Worm (Caenorhabditis elegans) whole organism, young adult: ENCODE results near the gene F22E5.13.

Source experiments
- B0336.3 ChIP-seq: fragments of 200-800 bp; sonication (Bioruptor generic); IDR thresholded peaks from 2 replicates; pipeline ENCODE4 v1.3.6; 2022; ENCODE audit warnings: missing genetic modification characterization, missing compliant biosample characterization
- C17E4.6 ChIP-seq: fragments of 200-800 bp; sonication (Bioruptor generic); IDR thresholded peaks from 2 replicates; pipeline ENCODE4 v1.3.6; 2022; ENCODE audit warnings: missing genetic modification reagents, missing genetic modification characterization, missing compliant biosample characterization
- D2030.7 ChIP-seq: fragments of 200-800 bp; sonication (Bioruptor generic); IDR thresholded peaks from 2 replicates; pipeline ENCODE4 v1.3.6; 2022; ENCODE audit warnings: missing genetic modification reagents, missing genetic modification characterization, missing compliant biosample characterization
- F10E7.11 ChIP-seq: sonication (generic microtip); optimal IDR thresholded peaks from 2 replicates; lab custom pipeline; 2017; ENCODE audit warnings: mild to moderate bottlenecking, missing genetic modification characterization, moderate library complexity, missing compliant biosample characterization
- F23B12.7 ChIP-seq: sonication (generic microtip); optimal IDR thresholded peaks from 2 replicates; lab custom pipeline; 2017; ENCODE audit warnings: missing genetic modification characterization, mild to moderate bottlenecking, missing compliant biosample characterization, antibody characterized with exemption, moderate library complexity; ENCODE audit not compliant: insufficient read depth
- F33H1.4 ChIP-seq: fragments of 200-800 bp; sonication (Bioruptor generic); IDR thresholded peaks from 2 replicates; pipeline ENCODE4 v1.3.6; 2022; ENCODE audit warnings: missing genetic modification reagents, missing genetic modification characterization, missing compliant biosample characterization
- F37B4.10 ChIP-seq: fragments of 200-800 bp; sonication (Bioruptor generic); IDR thresholded peaks from 2 replicates; pipeline ENCODE4 v1.3.6; 2022; ENCODE audit warnings: missing genetic modification characterization, missing compliant biosample characterization
- K12H6.12 ChIP-seq: fragments of 200-800 bp; sonication (Bioruptor generic); optimal IDR thresholded peaks from 2 replicates; lab custom pipeline; 2018; ENCODE audit warnings: mild to moderate bottlenecking, missing genetic modification characterization, missing compliant biosample characterization
- Y53G8AR.9 ChIP-seq: fragments of 200-800 bp; sonication (Bioruptor generic); conservative IDR thresholded peaks from 2 replicates; pipeline ENCODE4 v1.3.6; 2022; ENCODE audit warnings: missing genetic modification reagents, missing genetic modification characterization, missing compliant biosample characterization
- Y67H2A.10 ChIP-seq: fragments of 200-800 bp; sonication (Bioruptor generic); conservative IDR thresholded peaks from 2 replicates; pipeline ENCODE4 v1.3.6; 2022; ENCODE audit warnings: missing genetic modification reagents, missing genetic modification characterization, missing compliant biosample characterization
- Y79H2A.3 ChIP-seq: fragments of 200-800 bp; sonication (Bioruptor generic); conservative IDR thresholded peaks from 2 replicates; pipeline ENCODE4 v1.3.6; 2022; ENCODE audit warnings: missing genetic modification reagents, missing genetic modification characterization, missing compliant biosample characterization
- ZK185.1 ChIP-seq: sonication (generic microtip); optimal IDR thresholded peaks from 2 replicates; lab custom pipeline; 2016; ENCODE audit warnings: mild to moderate bottlenecking, missing genetic modification characterization, missing compliant biosample characterization; ENCODE audit not compliant: poor library complexity, severe bottlenecking
- akir-1 ChIP-seq: fragments of 200-800 bp; sonication (Bioruptor generic); optimal IDR thresholded peaks from 2 replicates; lab custom pipeline; 2018; ENCODE audit warnings: mild to moderate bottlenecking, missing genetic modification characterization, moderate library complexity, missing compliant biosample characterization
- attf-3 ChIP-seq: fragments of 200-800 bp; sonication (Bioruptor generic); conservative IDR thresholded peaks from 2 replicates; pipeline ENCODE4 v1.3.6; 2022; ENCODE audit warnings: missing genetic modification reagents, missing genetic modification characterization, missing compliant biosample characterization
- attf-5 ChIP-seq: fragments of 200-800 bp; sonication (Bioruptor generic); optimal IDR thresholded peaks from 2 replicates; lab custom pipeline; 2018; ENCODE audit warnings: mild to moderate bottlenecking, missing genetic modification characterization, missing compliant biosample characterization
- attf-6 ChIP-seq: fragments of 200-800 bp; sonication (Bioruptor generic); IDR thresholded peaks from 2 replicates; pipeline ENCODE4 v1.3.6; 2022; ENCODE audit warnings: missing genetic modification reagents, missing genetic modification characterization, missing compliant biosample characterization
- bed-1 ChIP-seq: fragments of 200-800 bp; sonication (Bioruptor generic); IDR thresholded peaks from 2 replicates; pipeline ENCODE4 v1.3.6; 2022; ENCODE audit warnings: missing genetic modification reagents, missing genetic modification characterization, missing compliant biosample characterization
- cebp-1 ChIP-seq, 2 experiments: fragments of 200-800 bp in 1 of 2; sonication (Bioruptor generic) in 1 of 2; sonication (generic microtip) in 1 of 2; IDR thresholded peaks in 1 of 2; optimal IDR thresholded peaks in 1 of 2; 2 replicates each; pipeline versions ENCODE4 v1.3.6 to Lab custom; 2017 to 2022; ENCODE audit warnings: missing compliant biosample characterization in 2 of 2, missing genetic modification characterization in 2 of 2, mild to moderate bottlenecking in 1 of 2, missing genetic modification reagents in 1 of 2, moderate library complexity in 1 of 2
- cebp-2 ChIP-seq: fragments of 200-800 bp; sonication (Bioruptor generic); IDR thresholded peaks from 2 replicates; pipeline ENCODE4 v1.3.6; 2022; ENCODE audit warnings: missing genetic modification characterization, missing compliant biosample characterization
- ceh-27 ChIP-seq: fragments of 200-800 bp; sonication (Bioruptor generic); optimal IDR thresholded peaks from 2 replicates; lab custom pipeline; 2018; ENCODE audit warnings: mild to moderate bottlenecking, missing genetic modification characterization, moderate library complexity, missing compliant biosample characterization
- ceh-40 ChIP-seq: fragments of 200-800 bp; sonication (Bioruptor generic); IDR thresholded peaks from 2 replicates; pipeline ENCODE4 v1.3.6; 2022; ENCODE audit warnings: missing genetic modification characterization, missing compliant biosample characterization
- ceh-58 ChIP-seq: fragments of 200-800 bp; sonication (Bioruptor generic); IDR thresholded peaks from 2 replicates; pipeline ENCODE4 v1.3.6; 2022; ENCODE audit warnings: missing genetic modification characterization, missing compliant biosample characterization
- chd-7 ChIP-seq: sonication (generic microtip); optimal IDR thresholded peaks from 2 replicates; lab custom pipeline; 2016; ENCODE audit warnings: mild to moderate bottlenecking, missing genetic modification characterization, moderate library complexity, missing compliant biosample characterization
- die-1 ChIP-seq: sonication (generic microtip); optimal IDR thresholded peaks from 2 replicates; lab custom pipeline; 2016; ENCODE audit warnings: missing genotype, mild to moderate bottlenecking, missing genetic modification characterization, missing compliant biosample characterization
- dox-1 ChIP-seq: fragments of 200-800 bp; sonication (Bioruptor generic); IDR thresholded peaks from 2 replicates; pipeline ENCODE4 v1.3.6; 2022; ENCODE audit warnings: missing genetic modification reagents, missing genetic modification characterization, missing compliant biosample characterization
- egrh-3 ChIP-seq: fragments of 200-800 bp; sonication (Bioruptor generic); IDR thresholded peaks from 2 replicates; pipeline ENCODE4 v1.3.6; 2022; ENCODE audit warnings: missing genetic modification reagents, missing genetic modification characterization, missing compliant biosample characterization
- hlh-12 ChIP-seq: sonication (generic microtip); optimal IDR thresholded peaks from 2 replicates; lab custom pipeline; 2016; ENCODE audit warnings: missing genetic modification characterization, missing compliant biosample characterization
- hmg-1.2 ChIP-seq: fragments of 200-800 bp; sonication (Bioruptor generic); IDR thresholded peaks from 2 replicates; pipeline ENCODE4 v1.3.6; 2022; ENCODE audit warnings: missing genetic modification reagents, missing genetic modification characterization, missing compliant biosample characterization
- lin-35 ChIP-seq, 3 experiments: fragments of 150-350 bp in 2 of 3; sonication (generic microtip) in 1 of 3; optimal IDR thresholded peaks; 2 replicates each; lab custom pipeline; 2014 to 2018; ENCODE audit warnings: missing biosample characterization in 3 of 3, missing genetic modification characterization in 3 of 3, missing genetic modification reagents in 3 of 3
- lir-1 ChIP-seq: fragments of 200-800 bp; sonication (Bioruptor generic); conservative IDR thresholded peaks from 2 replicates; pipeline ENCODE4 v1.3.6; 2022; ENCODE audit warnings: missing genetic modification reagents, missing genetic modification characterization, missing compliant biosample characterization
- lsy-27 ChIP-seq: sonication (generic microtip); optimal IDR thresholded peaks from 2 replicates; lab custom pipeline; 2017; ENCODE audit warnings: missing genetic modification characterization, mild to moderate bottlenecking, missing compliant biosample characterization, antibody characterized with exemption, missing genotype, borderline replicate concordance; ENCODE audit not compliant: insufficient read depth
- madf-6 ChIP-seq: fragments of 200-800 bp; sonication (Bioruptor generic); IDR thresholded peaks from 2 replicates; pipeline ENCODE4 v1.3.6; 2022; ENCODE audit warnings: missing genetic modification reagents, missing genetic modification characterization, missing compliant biosample characterization
- madf-8 ChIP-seq: fragments of 200-800 bp; sonication (Bioruptor generic); conservative IDR thresholded peaks from 2 replicates; pipeline ENCODE4 v1.3.6; 2022; ENCODE audit warnings: missing genetic modification reagents, missing genetic modification characterization, missing compliant biosample characterization
- mcd-1 ChIP-seq: fragments of 200-800 bp; sonication (Bioruptor generic); IDR thresholded peaks from 2 replicates; pipeline ENCODE4 v1.3.6; 2022; ENCODE audit warnings: missing genetic modification reagents, missing genetic modification characterization, missing compliant biosample characterization
- mel-28 ChIP-seq: sonication (generic microtip); optimal IDR thresholded peaks from 2 replicates; lab custom pipeline; 2016; ENCODE audit warnings: borderline replicate concordance, mild to moderate bottlenecking, missing genetic modification characterization, missing compliant biosample characterization
- mes-4 ChIP-seq: sonication (generic microtip); optimal IDR thresholded peaks from 2 replicates; lab custom pipeline; 2016; ENCODE audit warnings: missing genotype, missing genetic modification characterization, missing compliant biosample characterization
- mxl-1 ChIP-seq: sonication (generic microtip); optimal IDR thresholded peaks from 2 replicates; lab custom pipeline; 2016; ENCODE audit warnings: missing genetic modification characterization, missing compliant biosample characterization
- nfya-1 ChIP-seq: sonication (generic microtip); optimal IDR thresholded peaks from 2 replicates; lab custom pipeline; 2017; ENCODE audit warnings: antibody characterized with exemption, missing compliant biosample characterization, missing genetic modification characterization, borderline replicate concordance; ENCODE audit not compliant: insufficient read depth
- pha-4 ChIP-seq: fragments of 150-350 bp; sonication (generic microtip); optimal IDR thresholded peaks from 2 replicates; lab custom pipeline; 2014; ENCODE audit warnings: missing biosample characterization, missing genetic modification reagents, missing genetic modification characterization
- sdz-38 ChIP-seq: sonication (generic microtip); optimal IDR thresholded peaks from 2 replicates; lab custom pipeline; 2016; ENCODE audit warnings: missing genotype, missing genetic modification characterization, missing compliant biosample characterization
- snpc-1.1 ChIP-seq: sonication (generic microtip); optimal IDR thresholded peaks from 2 replicates; lab custom pipeline; 2017; ENCODE audit warnings: missing genetic modification characterization, mild to moderate bottlenecking, missing compliant biosample characterization, antibody characterized with exemption, moderate library complexity, missing genotype, missing genetic modification reagents; ENCODE audit not compliant: insufficient read depth
- tbp1 ChIP-seq: fragments of 200-800 bp; sonication (Bioruptor generic); optimal IDR thresholded peaks from 2 replicates; lab custom pipeline; 2018; ENCODE audit warnings: mild to moderate bottlenecking, missing genetic modification characterization, missing compliant biosample characterization
- unc-62 ChIP-seq: fragments of 150-350 bp; optimal IDR thresholded peaks from 2 replicates; lab custom pipeline; 2014; ENCODE audit warnings: missing biosample characterization, missing genetic modification reagents, missing genetic modification characterization
- ztf-22 ChIP-seq: fragments of 200-800 bp; sonication (Bioruptor generic); optimal IDR thresholded peaks from 2 replicates; lab custom pipeline; 2018; ENCODE audit warnings: mild to moderate bottlenecking, missing genetic modification characterization, moderate library complexity, missing compliant biosample characterization
- ztf-25 ChIP-seq: fragments of 200-800 bp; sonication (Bioruptor generic); IDR thresholded peaks from 2 replicates; pipeline ENCODE4 v1.3.6; 2022; ENCODE audit warnings: missing genetic modification reagents, missing genetic modification characterization, missing compliant biosample characterization

F22E5.13 gene

DNA sequence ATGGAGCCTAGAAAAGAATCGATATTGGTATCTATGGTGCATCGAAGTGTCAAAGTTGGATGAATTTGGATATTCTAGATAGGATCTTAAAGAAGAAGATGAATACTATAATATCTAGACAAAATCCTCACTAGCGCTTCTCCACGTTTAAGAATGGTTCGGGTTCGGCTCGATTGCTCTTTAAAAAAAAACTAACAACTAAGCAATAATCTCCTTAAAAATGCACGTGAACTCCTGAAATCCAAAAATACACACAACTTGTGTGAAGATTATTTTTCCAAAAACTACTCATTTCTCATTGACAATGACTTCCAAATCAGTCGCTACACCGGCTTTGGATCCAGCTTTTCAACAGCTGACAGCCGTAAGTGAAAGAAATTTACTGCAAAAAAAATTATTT is 18.3 kb downstream of the F22E5.13 start, which contains the start of gene D2062.1:
TSS of gene D2062.1 (plus strand) at position 301 of the 400 bp plus-strand sequence.
- TF ChIP-seq madf-6: no peak
- no peak for TF ChIP-seq cebp-2
- no peak for TF ChIP-seq ceh-58 (GFP tag; lab: Robert Waterston, UW)
- no peak for TF ChIP-seq sdz-38
- TF ChIP-seq C17E4.6 (GFP tag; lab: Robert Waterston, UW): no peak
- no peak for TF ChIP-seq ztf-25
- no peak for TF ChIP-seq akir-1 (GFP tag; lab: Kevin White, UChicago)
- TF ChIP-seq mel-28 (tag; lab: Kevin White, UChicago): no peak
- TF ChIP-seq attf-6: no peak
- TF ChIP-seq F23B12.7 (tag; lab: Kevin White, UChicago): no peak
- TF ChIP-seq mxl-1 (tag; lab: Kevin White, UChicago): no peak
- TF ChIP-seq attf-3 (GFP tag; lab: Robert Waterston, UW): no peak
- TF ChIP-seq lir-1 (GFP tag; lab: Robert Waterston, UW): no peak
- TF ChIP-seq tbp1 (GFP tag; lab: Kevin White, UChicago): no peak
- no peak for TF ChIP-seq snpc-1.1 (tag; lab: Kevin White, UChicago)
- TF ChIP-seq, all 124 proteins: peak for 0

DNA sequence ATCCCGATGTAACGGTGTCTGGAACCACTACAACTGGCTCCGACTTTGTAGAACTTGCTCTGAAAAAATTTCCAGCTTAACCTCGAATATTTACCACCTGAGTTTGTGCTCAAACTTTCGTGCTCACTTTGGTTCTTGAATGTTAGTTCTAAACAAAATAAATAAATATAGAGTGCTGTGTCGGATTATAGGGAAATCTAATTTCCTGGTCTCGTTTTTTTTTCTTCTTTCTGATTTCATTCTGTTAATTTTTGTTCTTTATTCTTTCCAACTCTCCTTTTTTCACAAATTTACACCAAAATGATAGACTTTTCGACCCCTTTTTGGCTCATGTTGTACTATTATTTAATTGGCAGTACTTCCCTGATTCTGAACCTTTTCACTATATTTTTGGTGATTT is 20.2 kb downstream of the F22E5.13 start, which contains the start of gene sri-37:
TSS of gene sri-37 (plus strand) at position 301 of the 400 bp plus-strand sequence.
- no peak for TF ChIP-seq ceh-27 (GFP tag; lab: Kevin White, UChicago)
- no peak for TF ChIP-seq Y53G8AR.9 (GFP tag; lab: Robert Waterston, UW)
- TF ChIP-seq Y67H2A.10: no peak
- no peak for TF ChIP-seq dox-1 (GFP tag; lab: Robert Waterston, UW)
- TF ChIP-seq madf-8 (GFP tag; lab: Robert Waterston, UW): no peak
- no peak for TF ChIP-seq die-1
- no peak for TF ChIP-seq K12H6.12 (tag; lab: Kevin White, UChicago)
- TF ChIP-seq chd-7 (tag; lab: Kevin White, UChicago): no peak
- TF ChIP-seq unc-62 (GFP tag; lab: Kevin White, UChicago): no peak

DNA sequence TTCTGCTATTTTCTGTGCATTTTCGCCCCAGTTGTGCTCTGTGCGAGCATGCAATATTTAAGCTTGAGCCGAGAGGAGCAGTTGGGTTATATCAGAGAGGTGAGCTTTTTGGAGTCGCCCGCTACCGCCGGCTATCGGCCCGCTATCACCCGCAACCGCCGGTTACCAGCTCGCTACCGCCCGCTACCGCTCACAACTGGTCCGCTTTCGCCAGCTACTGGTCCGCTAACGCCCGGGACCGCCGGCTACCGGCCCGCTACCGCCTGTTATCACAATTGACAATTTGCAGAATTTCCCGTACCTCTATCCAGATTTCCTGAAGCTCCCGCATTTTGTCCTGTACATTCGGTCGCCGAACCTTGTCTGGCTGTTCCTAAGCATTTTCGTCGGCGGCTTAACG is 21.0 kb downstream of the F22E5.13 start:
- TF ChIP-seq mes-4 (tag; lab: Kevin White, UChicago): no peak
- TF ChIP-seq hlh-12 (tag; lab: Kevin White, UChicago): no peak
- no peak for TF ChIP-seq ZK185.1 (tag; lab: Kevin White, UChicago)
- no peak for TF ChIP-seq F10E7.11
- TF ChIP-seq nfya-1 (tag; lab: Kevin White, UChicago): no peak
- no peak for TF ChIP-seq cebp-1 (GFP tag; IDR thresholded peaks at IDR 0.05; lab: Robert Waterston, UW)
- TF ChIP-seq cebp-1 (tag; optimal IDR thresholded peaks at IDR 0.05; lab: Kevin White, UChicago): no peak
- TF ChIP-seq F33H1.4: no peak
- TF ChIP-seq F37B4.10 (GFP tag; lab: Robert Waterston, UW): 0 out of 2 replicates have a peak, but pooled peaks have one; percentile 52
- peak; percentile 81; the same call in 1 of the 2 replicates for TF ChIP-seq egrh-3 (GFP tag; lab: Robert Waterston, UW)
- TF ChIP-seq attf-5: no peak
- TF ChIP-seq mel-28 (tag; lab: Kevin White, UChicago): no peak
- no peak for TF ChIP-seq hmg-1.2 (GFP tag; lab: Robert Waterston, UW)
- TF ChIP-seq B0336.3 (GFP tag; lab: Robert Waterston, UW): no peak
- no peak for TF ChIP-seq lin-35 (GFP tag; optimal IDR thresholded peaks at IDR 0.05; lab: Kevin White, UChicago)
- no peak for TF ChIP-seq lir-1 (GFP tag; lab: Robert Waterston, UW)
- no peak for TF ChIP-seq bed-1 (GFP tag; lab: Robert Waterston, UW)
- no peak for TF ChIP-seq Y79H2A.3 (GFP tag; lab: Robert Waterston, UW)
- TF ChIP-seq pha-4 (tag; lab: Kevin White, UChicago): no peak
- TF ChIP-seq mcd-1 (GFP tag; lab: Robert Waterston, UW): 0 out of 2 replicates have a peak, but pooled peaks have one; percentile 22
- no peak for TF ChIP-seq ztf-22 (GFP tag; lab: Kevin White, UChicago)
- TF ChIP-seq D2030.7 (GFP tag; lab: Robert Waterston, UW): no peak
- no peak for TF ChIP-seq ceh-40 (GFP tag; lab: Robert Waterston, UW)
- TF ChIP-seq lsy-27 (tag; lab: Kevin White, UChicago): no peak
